Fruit fly (Drosophila melanogaster): ENCODE results near the gene OXA1L.

The OXA1L gene

DNA sequence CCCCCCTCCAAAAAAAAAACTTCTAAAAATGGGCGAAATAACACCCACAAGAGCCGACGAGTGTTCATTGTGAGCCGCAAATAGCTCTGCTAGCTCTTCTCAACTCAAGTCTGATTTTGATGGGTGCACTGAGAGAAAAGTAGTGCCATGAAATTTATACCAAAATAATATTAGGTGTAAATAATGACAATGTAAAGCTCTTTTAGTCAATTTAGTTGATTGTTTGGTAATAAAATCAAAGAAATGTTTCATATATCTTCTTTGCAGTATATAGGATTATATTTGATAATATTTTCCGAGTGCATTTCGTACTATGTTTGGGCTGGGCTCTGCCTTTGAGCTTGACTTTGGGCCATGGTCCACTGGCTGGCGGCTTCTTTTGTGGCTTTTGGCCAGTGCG lies 18.5 kb upstream of the OXA1L start:
- TF ChIP-seq CG12768 (GFP tag; optimal IDR thresholded peaks at IDR 0.05): no peak
- no peak for TF ChIP-seq CG14711 (tag; optimal IDR thresholded peaks at IDR 0.05)
- no peak for TF ChIP-seq CG11617 (GFP tag; optimal IDR thresholded peaks at IDR 0.05)
- no peak for TF ChIP-seq CG33017 (tag; optimal IDR thresholded peaks at IDR 0.05)

DNA sequence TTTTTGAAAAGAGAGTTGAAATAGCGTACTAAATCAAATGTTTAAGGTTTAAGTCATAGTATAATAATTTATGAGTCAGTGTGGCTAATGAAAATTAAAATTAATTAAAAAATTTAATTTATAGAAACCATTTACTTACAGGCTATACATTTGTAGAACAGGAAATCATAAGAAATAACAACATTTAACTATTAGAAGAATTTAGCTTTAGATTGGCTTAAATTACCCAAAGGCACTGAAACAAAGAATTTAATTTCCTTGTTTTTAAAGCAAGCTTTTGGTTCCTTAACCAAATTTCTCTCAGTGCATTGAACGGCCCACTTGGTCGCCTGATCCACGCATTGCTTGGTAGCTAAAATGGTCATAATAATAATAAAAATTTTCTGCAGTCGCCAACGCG lies 17.2 kb upstream of the OXA1L start:
- TF ChIP-seq CG7101 (tag; optimal IDR thresholded peaks at IDR 0.05) (no peak), CG33017 (tag; optimal IDR thresholded peaks at IDR 0.05) (no peak), Crg-1 (GFP tag; optimal IDR thresholded peaks at IDR 0.05) (no peak), Hr96 (GFP tag; optimal IDR thresholded peaks at IDR 0.05) (no peak), cnc (optimal IDR thresholded peaks at IDR 0.05) (no peak), ovo (GFP tag; optimal IDR thresholded peaks at IDR 0.05) (no peak), Clk (GFP tag; optimal IDR thresholded peaks at IDR 0.05) (no peak), pad (GFP tag; optimal IDR thresholded peaks at IDR 0.05) (no peak), tj (GFP tag; optimal IDR thresholded peaks at IDR 0.05) (no peak), Mnt (GFP tag; optimal IDR thresholded peaks at IDR 0.05) (no peak), cic (GFP tag; optimal IDR thresholded peaks at IDR 0.05) (no peak), CG14711 (tag; optimal IDR thresholded peaks at IDR 0.05) (no peak), CG1620 (GFP tag; optimal IDR thresholded peaks at IDR 0.05) (no peak), CG12768 (GFP tag; optimal IDR thresholded peaks at IDR 0.05) (no peak)

DNA sequence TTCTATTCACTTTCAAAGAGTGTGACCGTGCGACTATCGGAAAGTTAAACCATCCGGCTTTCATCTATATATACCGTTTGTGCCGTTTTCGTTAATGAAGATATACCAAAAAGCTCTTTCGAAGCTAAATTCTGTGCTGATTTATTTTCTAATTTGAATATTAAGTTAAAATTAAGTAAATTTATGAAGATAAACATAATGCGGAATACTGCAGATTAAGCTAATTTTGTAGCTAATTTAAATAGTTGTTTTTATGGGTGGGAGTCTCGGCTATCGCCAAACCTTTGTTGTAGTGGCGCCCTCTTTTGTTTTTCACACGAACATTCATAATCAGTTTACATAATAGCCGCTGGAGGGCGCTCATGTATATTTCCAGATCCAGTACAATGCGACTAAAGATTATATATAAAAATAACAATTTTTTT lies 12.8 kb upstream of the OXA1L start, which contains the start of gene Aps:
Gene Aps (minus strand): TSS at position 37 of the 425 bp plus-strand sequence.
- TF ChIP-seq Crg-1 (GFP tag; optimal IDR thresholded peaks at IDR 0.05): peak; percentile 42
- TF ChIP-seq cic (GFP tag; optimal IDR thresholded peaks at IDR 0.05): no peak
- peak; percentile 35 for TF ChIP-seq Mnt (GFP tag; optimal IDR thresholded peaks at IDR 0.05)
- peak; percentile 71 for TF ChIP-seq CG1620 (GFP tag; optimal IDR thresholded peaks at IDR 0.05)
- no peak for TF ChIP-seq bab1 (GFP tag; optimal IDR thresholded peaks at IDR 0.05)
- peak; percentile 67 for TF ChIP-seq toe (GFP tag; optimal IDR thresholded peaks at IDR 0.05)
- TF ChIP-seq kay (GFP tag; ENCODE audit: borderline replicate concordance): no peak
- TF ChIP-seq Clk (GFP tag; optimal IDR thresholded peaks at IDR 0.05): no peak
- no peak for TF ChIP-seq CG7045 (GFP tag; optimal IDR thresholded peaks at IDR 0.05)
- TF ChIP-seq CG7101 (tag; optimal IDR thresholded peaks at IDR 0.05): no peak
- TF ChIP-seq Hr96 (GFP tag; optimal IDR thresholded peaks at IDR 0.05): peak; percentile 30
- peak; percentile 16 for TF ChIP-seq pad (GFP tag; optimal IDR thresholded peaks at IDR 0.05)
- peak; percentile 38 for TF ChIP-seq ovo (GFP tag; optimal IDR thresholded peaks at IDR 0.05)
- no peak for TF ChIP-seq cnc (optimal IDR thresholded peaks at IDR 0.05)
- no peak for TF ChIP-seq CG12768 (GFP tag; optimal IDR thresholded peaks at IDR 0.05)
- no peak for TF ChIP-seq tj (GFP tag; optimal IDR thresholded peaks at IDR 0.05)
- no peak for TF ChIP-seq CG14711 (tag; optimal IDR thresholded peaks at IDR 0.05)
- TF ChIP-seq CG11617 (GFP tag; optimal IDR thresholded peaks at IDR 0.05): no peak
- TF ChIP-seq CG5204 (GFP tag; optimal IDR thresholded peaks at IDR 0.05): no peak
- no peak for TF ChIP-seq CG33017 (tag; optimal IDR thresholded peaks at IDR 0.05)

DNA sequence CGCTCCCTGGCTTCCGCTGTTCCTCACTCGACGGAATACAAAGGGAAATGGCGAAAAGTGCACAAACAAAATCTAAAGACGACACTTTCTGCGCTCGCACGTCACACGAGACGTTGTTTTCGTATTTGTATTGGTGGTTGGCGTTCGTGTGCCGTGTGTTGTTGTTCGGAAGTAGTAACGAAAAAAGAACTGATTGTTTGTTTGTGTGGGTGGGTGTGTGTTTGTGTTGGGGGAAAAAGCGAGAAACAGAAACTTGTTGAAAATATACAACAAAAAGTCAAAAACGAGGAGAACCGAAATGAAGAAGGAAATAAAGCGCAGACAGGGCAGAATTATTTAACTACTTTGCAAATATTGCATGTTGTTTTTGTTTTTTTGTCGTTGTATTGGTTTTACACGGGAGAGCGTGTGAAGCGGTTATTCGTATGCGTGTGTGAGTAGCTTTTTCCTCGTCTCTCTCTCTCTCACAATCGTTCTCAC lies 12.0 kb upstream of the OXA1L start:
- TF ChIP-seq Hr96 (GFP tag; optimal IDR thresholded peaks at IDR 0.05) (no peak), kay (GFP tag; ENCODE audit: borderline replicate concordance) (no peak), cic (GFP tag; optimal IDR thresholded peaks at IDR 0.05) (peak; percentile 67), Mnt (GFP tag; optimal IDR thresholded peaks at IDR 0.05) (peak; percentile 67), tj (GFP tag; optimal IDR thresholded peaks at IDR 0.05) (peak; percentile 98), bab1 (GFP tag; optimal IDR thresholded peaks at IDR 0.05) (peak; percentile 1), pad (GFP tag; optimal IDR thresholded peaks at IDR 0.05) (peak; percentile 60)

DNA sequence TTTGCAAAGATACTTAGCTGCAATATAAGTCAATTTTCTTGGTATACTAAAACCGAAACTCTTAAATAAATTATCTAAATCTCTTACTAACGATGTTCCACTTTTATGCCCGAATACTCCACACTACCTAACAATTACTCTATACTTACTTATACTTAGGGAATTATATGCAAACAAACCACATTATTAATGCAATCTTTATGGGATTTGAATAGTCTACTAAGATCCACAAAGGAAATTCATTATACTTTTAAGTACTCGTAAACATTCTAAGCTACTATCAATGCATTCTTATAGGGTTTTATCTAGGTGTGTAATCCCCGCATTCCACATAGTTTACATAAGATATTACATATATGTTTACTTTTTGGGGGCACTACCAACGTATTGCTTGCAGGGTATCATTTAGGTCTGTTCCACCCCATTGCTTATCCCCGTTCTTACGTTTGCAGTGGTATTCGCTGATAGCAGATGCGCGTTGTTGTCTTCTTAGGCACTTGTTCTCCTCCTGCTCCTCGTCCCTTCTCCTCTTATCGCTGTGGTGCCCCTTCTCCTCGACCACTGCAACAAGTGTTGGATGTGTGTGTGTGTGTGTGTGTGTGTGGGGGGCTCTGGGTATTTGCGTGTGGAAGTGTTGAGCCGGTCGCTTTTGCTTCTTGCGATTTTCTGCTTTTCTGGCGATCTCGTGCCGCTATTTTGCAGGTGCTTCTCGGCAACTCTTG lies 11.4 kb upstream of the OXA1L start:
- TF ChIP-seq CG7045 (GFP tag; optimal IDR thresholded peaks at IDR 0.05) (no peak), Crg-1 (GFP tag; optimal IDR thresholded peaks at IDR 0.05) (no peak), CG33017 (tag; optimal IDR thresholded peaks at IDR 0.05) (peak; percentile 41), cic (GFP tag; optimal IDR thresholded peaks at IDR 0.05) (peak; percentile 73), pad (GFP tag; optimal IDR thresholded peaks at IDR 0.05) (peak; percentile 69)

DNA sequence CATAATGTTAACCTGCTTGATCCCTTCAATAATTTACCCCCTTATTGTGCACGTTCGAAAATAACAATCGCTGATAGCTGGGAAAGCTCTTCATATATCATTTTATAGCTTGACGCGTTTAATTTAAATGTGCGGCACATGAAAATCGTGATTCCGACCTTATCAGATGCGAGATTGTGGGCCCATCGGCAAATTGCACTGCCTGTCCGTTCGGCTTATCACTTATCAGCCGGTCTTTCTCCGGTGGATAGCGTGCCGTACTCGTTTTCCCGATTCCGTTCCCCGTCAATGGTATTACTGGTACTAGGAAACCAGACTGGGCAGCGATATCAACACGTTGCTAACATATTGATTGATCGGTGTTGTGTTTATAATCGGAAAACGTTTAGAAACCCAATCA lies 10.7 kb upstream of the OXA1L start:
- TF ChIP-seq cic (GFP tag; optimal IDR thresholded peaks at IDR 0.05) (peak; percentile 98), Hr96 (GFP tag; optimal IDR thresholded peaks at IDR 0.05) (peak; percentile 12), pad (GFP tag; optimal IDR thresholded peaks at IDR 0.05) (peak; percentile 6), kay (GFP tag; ENCODE audit: borderline replicate concordance) (peak; percentile 73), Mnt (GFP tag; optimal IDR thresholded peaks at IDR 0.05) (peak; percentile 70), CG7101 (tag; optimal IDR thresholded peaks at IDR 0.05) (no peak), CG1620 (GFP tag; optimal IDR thresholded peaks at IDR 0.05) (no peak), CG7045 (GFP tag; optimal IDR thresholded peaks at IDR 0.05) (peak; percentile 12), toe (GFP tag; optimal IDR thresholded peaks at IDR 0.05) (no peak)

DNA sequence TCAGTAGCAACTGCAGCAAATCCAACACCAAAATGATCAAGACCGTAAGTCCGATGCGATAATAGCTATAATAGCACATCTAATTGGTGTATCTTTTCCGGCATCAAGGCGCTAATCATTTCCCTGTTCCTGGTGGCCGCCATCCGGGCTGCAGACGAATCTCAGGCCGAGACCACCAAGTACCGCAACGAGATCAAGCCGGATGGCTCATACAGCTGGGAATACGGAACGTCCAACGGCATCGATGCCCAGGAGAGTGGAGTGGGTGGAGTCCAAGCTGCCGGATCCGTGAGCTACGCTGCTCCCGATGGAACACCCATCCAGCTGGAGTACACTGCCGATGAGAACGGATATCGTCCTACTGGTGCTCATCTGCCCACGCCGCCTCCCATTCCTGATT lies 7.9 kb upstream of the OXA1L start, which contains the start of gene Cpr67Fb:
Gene Cpr67Fb (plus strand): TSS at position 15 of the 400 bp plus-strand sequence.
- TF ChIP-seq toe (GFP tag; optimal IDR thresholded peaks at IDR 0.05) (no peak), CG11617 (GFP tag; optimal IDR thresholded peaks at IDR 0.05) (no peak), CG1620 (GFP tag; optimal IDR thresholded peaks at IDR 0.05) (no peak)

Data from whole organism, adult.